Worm (Caenorhabditis elegans) whole organism, young adult: ENCODE measurements around the gene F35G2.1.

Experiments used
- T07F8.4 ChIP-seq: sonication (generic microtip); optimal IDR thresholded peaks from 2 replicates; lab custom pipeline; 2016; ENCODE audit warnings: mild to moderate bottlenecking, missing genetic modification characterization, moderate library complexity, missing compliant biosample characterization
- Y67H2A.10 ChIP-seq: fragments of 200-800 bp; sonication (Bioruptor generic); conservative IDR thresholded peaks from 2 replicates; pipeline ENCODE4 v1.3.6; 2022; ENCODE audit warnings: missing genetic modification reagents, missing genetic modification characterization, missing compliant biosample characterization
- chd-7 ChIP-seq: sonication (generic microtip); optimal IDR thresholded peaks from 2 replicates; lab custom pipeline; 2016; ENCODE audit warnings: mild to moderate bottlenecking, missing genetic modification characterization, moderate library complexity, missing compliant biosample characterization
- efl-1 ChIP-seq: fragments of 150-350 bp; optimal IDR thresholded peaks from 2 replicates; lab custom pipeline; 2014; ENCODE audit warnings: missing biosample characterization, missing genetic modification reagents, missing genetic modification characterization
- hmg-20 ChIP-seq: fragments of 200-800 bp; sonication (Bioruptor generic); IDR thresholded peaks from 2 replicates; pipeline ENCODE4 v1.3.6; 2022; ENCODE audit warnings: missing genetic modification reagents, missing genetic modification characterization, missing compliant biosample characterization
- pha-4 ChIP-seq: fragments of 150-350 bp; sonication (generic microtip); optimal IDR thresholded peaks from 2 replicates; lab custom pipeline; 2014; ENCODE audit warnings: missing biosample characterization, missing genetic modification reagents, missing genetic modification characterization
- sdz-38 ChIP-seq: sonication (generic microtip); optimal IDR thresholded peaks from 2 replicates; lab custom pipeline; 2016; ENCODE audit warnings: missing genotype, missing genetic modification characterization, missing compliant biosample characterization
- snpc-4 ChIP-seq, 5 experiments: fragments of 150-350 bp in 1 of 5; sonication (generic microtip) in 4 of 5; optimal IDR thresholded peaks; 2 replicates each; lab custom pipeline; 2014 to 2018; ENCODE audit warnings: missing genetic modification characterization in 5 of 5, missing biosample characterization in 3 of 5, antibody characterized with exemption in 2 of 5, mild to moderate bottlenecking in 2 of 5, missing compliant biosample characterization in 2 of 5, missing genotype in 2 of 5, moderate library complexity in 2 of 5, missing genetic modification reagents in 1 of 5
- unc-62 ChIP-seq: fragments of 150-350 bp; optimal IDR thresholded peaks from 2 replicates; lab custom pipeline; 2014; ENCODE audit warnings: missing biosample characterization, missing genetic modification reagents, missing genetic modification characterization

ce11 chrIV:12202000-12202399, 1.0 kb upstream of the F35G2.1 start:
- TF ChIP-seq snpc-4 (GFP tag; optimal IDR thresholded peaks at IDR 0.05; lab: Kevin White, UChicago) (no peak), snpc-4 (tag; optimal IDR thresholded peaks at IDR 0.05; lab: Kevin White, UChicago) (no peak), efl-1 (GFP tag; lab: Kevin White, UChicago) (no peak), T07F8.4 (tag; lab: Kevin White, UChicago) (no peak), sdz-38 (no peak), pha-4 (tag; lab: Kevin White, UChicago) (no peak), unc-62 (no peak), Y67H2A.10 (GFP tag; lab: Robert Waterston, UW) (no peak), chd-7 (no peak), hmg-20 (no peak)
